Fruit fly (Drosophila melanogaster) whole organism, embryonic: ENCODE data around the gene Tm1.
A peak's percentile ranks its signal among the peaks of the same experiment; 100 is the strongest.

ENCODE experiments used
- Asciz ChIP-seq: fragments of 200-800 bp; sonication (Bioruptor generic); optimal IDR thresholded peaks from 2 replicates; lab custom pipeline; 2017; ENCODE audit warnings: missing biosample characterization, mild to moderate bottlenecking, missing genetic modification characterization, missing genetic modification reagents
- Awh ChIP-seq: fragments of 200-800 bp; sonication (Bioruptor generic); IDR thresholded peaks from 2 replicates; pipeline ENCODE4, ENCODE4 v1.3.6; 2022; ENCODE audit warnings: missing biosample characterization, missing genetic modification characterization
- Bteb2 ChIP-seq: fragments of 200-800 bp; sonication (Bioruptor generic); optimal IDR thresholded peaks from 2 replicates; lab custom pipeline; 2016; ENCODE audit warnings: missing biosample characterization, missing genetic modification characterization
- CG10431 ChIP-seq: fragments of 200-800 bp; sonication (Bioruptor generic); optimal IDR thresholded peaks from 3 replicates; lab custom pipeline; 2018; ENCODE audit warnings: missing biosample characterization, mild to moderate bottlenecking, missing genetic modification characterization
- CG13424 ChIP-seq: fragments of 200-800 bp; sonication (Bioruptor generic); optimal IDR thresholded peaks from 2 replicates; lab custom pipeline; 2019; ENCODE audit warnings: missing biosample characterization, mild to moderate bottlenecking, missing genetic modification characterization, moderate library complexity
- CG13624 ChIP-seq: fragments of 200-800 bp; sonication (Bioruptor generic); optimal IDR thresholded peaks from 2 replicates; lab custom pipeline; 2016; ENCODE audit warnings: missing biosample characterization, missing genetic modification characterization
- CG15011 ChIP-seq: fragments of 200-800 bp; sonication (Bioruptor generic); optimal IDR thresholded peaks from 3 replicates; lab custom pipeline; 2018; ENCODE audit warnings: missing biosample characterization, mild to moderate bottlenecking, missing genetic modification characterization
- CG15269 ChIP-seq: fragments of 200-800 bp; sonication (Bioruptor generic); optimal IDR thresholded peaks from 2 replicates; lab custom pipeline; 2018; ENCODE audit warnings: missing biosample characterization, mild to moderate bottlenecking, missing genetic modification characterization, moderate library complexity
- CG2199 ChIP-seq: fragments of 200-800 bp; sonication (Bioruptor generic); IDR thresholded peaks from 3 replicates; pipeline ENCODE4 v1.3.6; 2022; ENCODE audit warnings: missing biosample characterization, missing genetic modification characterization
- CG30403 ChIP-seq: fragments of 200-800 bp; sonication (Bioruptor generic); optimal IDR thresholded peaks from 3 replicates; lab custom pipeline; 2016; ENCODE audit warnings: missing biosample characterization, missing genetic modification characterization
- CG8924 ChIP-seq: fragments of 200-800 bp; optimal IDR thresholded peaks from 3 replicates; lab custom pipeline; 2019; ENCODE audit warnings: missing biosample characterization, mild to moderate bottlenecking, missing genetic modification characterization, moderate library complexity
- Dref ChIP-seq: fragments of 200-800 bp; sonication (Bioruptor generic); IDR thresholded peaks from 2 replicates; pipeline ENCODE4 v1.3.6; 2022; ENCODE audit warnings: missing biosample characterization, missing genetic modification characterization
- Elba2 ChIP-seq: fragments of 200-800 bp; sonication (Bioruptor generic); optimal IDR thresholded peaks from 3 replicates; lab custom pipeline; 2016; ENCODE audit warnings: missing biosample characterization, missing genetic modification characterization
- HLH3B ChIP-seq: fragments of 200-800 bp; sonication (Bioruptor generic); IDR thresholded peaks from 2 replicates; pipeline ENCODE4 v1.3.6; 2022; ENCODE audit warnings: missing biosample characterization, missing genetic modification characterization
- Med ChIP-seq: fragments of 200-800 bp; sonication (Bioruptor generic); peaks from one replicate; lab custom pipeline; 2016; ENCODE audit warnings: missing biosample characterization, missing genetic modification characterization, mild to moderate bottlenecking, inconsistent platforms, moderate library complexity
- Meics ChIP-seq: fragments of 200-800 bp; sonication (Bioruptor generic); optimal IDR thresholded peaks from 2 replicates; lab custom pipeline; 2017; ENCODE audit warnings: missing biosample characterization, mild to moderate bottlenecking, missing genetic modification characterization
- Myb ChIP-seq: fragments of 200-800 bp; sonication (Bioruptor generic); optimal IDR thresholded peaks from 2 replicates; lab custom pipeline; 2016; ENCODE audit warnings: missing biosample characterization, missing genetic modification characterization
- Sox100B ChIP-seq: fragments of 200-800 bp; sonication (Bioruptor generic); optimal IDR thresholded peaks from 3 replicates; lab custom pipeline; 2018; ENCODE audit warnings: missing biosample characterization, mild to moderate bottlenecking, missing genetic modification characterization
- ac ChIP-seq: fragments of 200-800 bp; sonication (Bioruptor generic); optimal IDR thresholded peaks from 3 replicates; lab custom pipeline; 2017; ENCODE audit warnings: missing biosample characterization, mild to moderate bottlenecking, missing genetic modification characterization
- bcd ChIP-seq: fragments of 200-800 bp; sonication (Bioruptor generic); optimal IDR thresholded peaks from 2 replicates; lab custom pipeline; 2017; ENCODE audit warnings: missing biosample characterization, mild to moderate bottlenecking, missing genetic modification characterization
- corto ChIP-seq: fragments of 200-800 bp; sonication (Bioruptor generic); optimal IDR thresholded peaks from 2 replicates; lab custom pipeline; 2016; ENCODE audit warnings: missing biosample characterization, mild to moderate bottlenecking, missing genetic modification characterization, moderate library complexity
- crc ChIP-seq: fragments of 200-800 bp; sonication (Bioruptor generic); optimal IDR thresholded peaks from 2 replicates; lab custom pipeline; 2016; ENCODE audit warnings: missing biosample characterization, missing genetic modification characterization
- cwo ChIP-seq: fragments of 200-800 bp; sonication (Bioruptor generic); optimal IDR thresholded peaks from 3 replicates; lab custom pipeline; 2017; ENCODE audit warnings: missing biosample characterization, missing genetic modification characterization, mild to moderate bottlenecking, moderate library complexity, missing genetic modification reagents
- dysf ChIP-seq: fragments of 200-800 bp; sonication (Bioruptor generic); IDR thresholded peaks from 3 replicates; pipeline ENCODE4 v1.3.6; 2022; ENCODE audit warnings: missing biosample characterization, missing genetic modification characterization
- eve ChIP-seq, 2 experiments: fragments of >200 bp; optimal IDR thresholded peaks; 2 replicates each; lab custom pipeline; 2017; ENCODE audit warnings: missing biosample characterization in 2 of 2, missing genetic modification characterization in 2 of 2
- fd96Cb ChIP-seq: fragments of 200-800 bp; sonication (Bioruptor generic); optimal IDR thresholded peaks from 2 replicates; lab custom pipeline; 2018; ENCODE audit warnings: missing biosample characterization, mild to moderate bottlenecking, missing genetic modification characterization, moderate library complexity
- gem ChIP-seq: fragments of 200-800 bp; sonication (Bioruptor generic); optimal IDR thresholded peaks from 2 replicates; lab custom pipeline; 2019; ENCODE audit warnings: missing biosample characterization, mild to moderate bottlenecking, missing genetic modification characterization, moderate library complexity
- gsb-n ChIP-seq: fragments of 200-800 bp; sonication (Bioruptor generic); optimal IDR thresholded peaks from 3 replicates; lab custom pipeline; 2018; ENCODE audit warnings: missing biosample characterization, mild to moderate bottlenecking, missing genetic modification characterization
- ham ChIP-seq: fragments of 200-800 bp; sonication (Bioruptor generic); IDR thresholded peaks from 2 replicates; pipeline ENCODE4 v1.3.6; 2022; ENCODE audit warnings: missing biosample characterization, missing genetic modification characterization
- hkb ChIP-seq, 2 experiments: fragments of 200-800 bp in 1 of 2; fragments of >200 bp in 1 of 2; sonication (Bioruptor generic) in 1 of 2; IDR thresholded peaks in 1 of 2; optimal IDR thresholded peaks in 1 of 2; 2 replicates each; pipeline versions ENCODE4 v1.3.6 to Lab custom; 2017 to 2022; ENCODE audit warnings: missing biosample characterization in 1 of 2, missing genetic modification characterization in 1 of 2
- klu ChIP-seq: fragments of 200-800 bp; sonication (Bioruptor generic); IDR thresholded peaks from 2 replicates; pipeline ENCODE4 v1.3.6; 2022; ENCODE audit warnings: missing biosample characterization, missing genetic modification characterization
- nom ChIP-seq: fragments of 200-800 bp; sonication (Bioruptor generic); optimal IDR thresholded peaks from 2 replicates; lab custom pipeline; 2017; ENCODE audit warnings: missing biosample characterization, missing genetic modification characterization, mild to moderate bottlenecking, moderate library complexity, missing genetic modification reagents
- odd ChIP-seq: fragments of 200-800 bp; sonication (Bioruptor generic); optimal IDR thresholded peaks from 2 replicates; lab custom pipeline; 2017; ENCODE audit warnings: missing biosample characterization, mild to moderate bottlenecking, missing genetic modification characterization
- org-1 ChIP-seq: fragments of 200-800 bp; sonication (Bioruptor generic); optimal IDR thresholded peaks from 2 replicates; lab custom pipeline; 2017; ENCODE audit warnings: missing biosample characterization, missing genetic modification characterization
- phol ChIP-seq: fragments of 200-800 bp; sonication (Bioruptor generic); optimal IDR thresholded peaks from 3 replicates; lab custom pipeline; 2018; ENCODE audit warnings: missing biosample characterization, mild to moderate bottlenecking, missing genetic modification characterization, moderate library complexity
- pnt ChIP-seq: fragments of 200-800 bp; sonication (Bioruptor generic); optimal IDR thresholded peaks from 3 replicates; lab custom pipeline; 2016; ENCODE audit warnings: missing biosample characterization, missing genetic modification characterization
- psq ChIP-seq: fragments of 200-800 bp; sonication (Bioruptor generic); optimal IDR thresholded peaks from 2 replicates; lab custom pipeline; 2017; ENCODE audit warnings: missing biosample characterization, missing genetic modification characterization
- pum ChIP-seq: fragments of 200-800 bp; sonication (Bioruptor generic); optimal IDR thresholded peaks from 2 replicates; lab custom pipeline; 2016; ENCODE audit warnings: missing biosample characterization, missing genetic modification characterization
- sens ChIP-seq: fragments of 200-800 bp; sonication (Bioruptor generic); peaks from one replicate; lab custom pipeline; 2016; ENCODE audit warnings: missing biosample characterization, missing genetic modification characterization
- seq ChIP-seq: fragments of 200-800 bp; sonication (Bioruptor generic); IDR thresholded peaks from 2 replicates; pipeline ENCODE4 v1.3.6; 2022; ENCODE audit warnings: missing biosample characterization, missing genetic modification characterization
- sisA ChIP-seq: fragments of 200-800 bp; sonication (Bioruptor generic); IDR thresholded peaks from 2 replicates; pipeline ENCODE4 v1.3.6; 2022; ENCODE audit warnings: missing biosample characterization, missing genetic modification characterization
- slbo ChIP-seq: fragments of 200-800 bp; sonication (Bioruptor generic); IDR thresholded peaks from 2 replicates; pipeline ENCODE4 v1.3.6; 2022; ENCODE audit warnings: missing biosample characterization, missing genetic modification characterization
- tna ChIP-seq: fragments of 200-800 bp; sonication (Bioruptor generic); IDR thresholded peaks from 2 replicates; pipeline ENCODE4 v1.3.6; 2022; ENCODE audit warnings: missing biosample characterization, missing genetic modification characterization; ENCODE audit not compliant: partially characterized antibody
- unc-4 ChIP-seq: fragments of 200-800 bp; sonication (Bioruptor generic); IDR thresholded peaks from 2 replicates; pipeline ENCODE4 v1.3.6; 2022; ENCODE audit warnings: missing biosample characterization, missing genetic modification characterization; ENCODE audit not compliant: partially characterized antibody
- zfh2 ChIP-seq: fragments of 200-800 bp; sonication (Bioruptor generic); optimal IDR thresholded peaks from 2 replicates; lab custom pipeline; 2016; ENCODE audit warnings: missing biosample characterization, missing genetic modification characterization

The Tm1 gene

DNA sequence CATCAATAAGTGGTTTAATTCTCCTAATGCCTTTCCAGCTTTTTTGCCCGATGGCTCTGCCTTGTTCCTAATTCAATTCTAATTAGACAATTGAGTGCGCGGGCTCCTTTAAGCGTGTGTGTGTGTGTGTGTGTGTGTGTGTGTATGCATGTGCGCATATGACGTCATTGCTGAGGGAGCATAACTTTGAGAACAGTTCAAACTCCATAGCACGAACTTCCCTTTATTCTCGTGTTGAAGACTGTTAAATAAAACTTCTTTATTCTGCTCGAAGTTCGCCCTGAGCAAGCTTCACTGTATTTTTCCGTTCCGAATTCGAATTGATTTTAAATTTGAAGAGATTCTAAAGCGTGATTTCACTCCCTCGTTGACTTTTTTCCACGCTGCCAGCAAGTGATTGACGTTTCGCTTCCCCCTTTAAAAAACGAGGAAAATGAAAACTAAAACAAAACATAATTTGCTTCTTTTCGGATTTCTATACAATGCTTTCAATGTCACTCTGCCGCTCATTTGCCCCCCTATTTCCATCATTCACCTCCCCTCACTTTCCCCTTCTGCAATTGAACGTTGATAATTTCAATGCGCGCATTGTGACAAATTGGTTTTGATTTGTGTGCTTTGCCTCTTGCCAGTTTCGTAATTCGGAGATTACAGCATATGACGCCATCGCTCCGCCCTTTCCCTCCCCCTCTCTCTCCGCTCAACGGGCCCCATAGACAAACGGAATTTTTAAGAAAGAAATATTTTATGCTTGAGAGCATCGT lies 14.4 kb downstream of the Tm1 start (continued):
- TF ChIP-seq CG13624 (GFP tag; lab: Kevin White, UChicago) (peak; percentile 16), Elba2 (peak; percentile 29), CG8924 (peak; percentile 14), odd (GFP tag; lab: Kevin White, UChicago) (no peak), CG10431 (GFP tag; lab: Kevin White, UChicago) (no peak), org-1 (GFP tag; lab: Kevin White, UChicago) (no peak), CG15011 (GFP tag; lab: Kevin White, UChicago) (peak; percentile 29)
- TF ChIP-seq, all 482 proteins: peak for 72

DNA sequence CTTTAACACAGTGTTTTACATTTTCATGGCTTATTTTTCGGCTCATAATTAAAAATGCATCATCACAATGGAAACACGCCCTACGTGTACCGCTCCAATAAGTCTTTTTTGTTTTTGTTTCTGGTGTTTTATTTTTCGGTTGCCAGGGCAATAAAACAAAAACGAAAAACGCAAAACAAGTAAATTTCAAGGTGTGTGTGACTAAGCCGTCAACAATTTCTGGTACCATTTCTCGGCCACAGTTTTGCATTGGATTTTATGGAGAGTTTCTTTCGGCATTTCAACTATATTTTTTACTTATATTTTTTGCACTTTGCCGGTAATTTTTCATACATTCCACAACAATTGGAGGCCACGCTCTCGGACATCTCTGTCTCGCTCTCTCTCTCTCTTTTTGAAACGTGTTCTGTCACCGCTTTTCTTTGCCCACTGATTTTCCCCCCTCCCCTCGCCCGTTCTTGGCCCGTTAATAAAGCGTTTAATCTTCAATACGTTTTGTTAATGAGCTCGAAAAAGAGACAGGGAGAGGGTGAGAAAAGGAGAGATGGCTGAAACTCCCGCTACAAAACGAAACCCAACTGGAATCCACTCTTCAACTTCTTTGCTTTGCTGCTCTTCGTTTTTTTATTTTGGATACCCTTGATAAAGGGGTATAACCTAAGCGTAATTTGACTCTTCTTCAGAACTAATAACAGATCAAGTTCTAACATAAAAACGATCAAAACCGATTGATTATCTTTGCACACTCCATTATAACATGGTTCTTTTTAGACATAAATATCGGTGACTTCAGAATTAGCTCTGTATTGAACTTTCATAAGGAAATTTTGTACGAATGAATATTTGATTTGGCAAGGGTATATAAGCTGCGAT lies 15.2 kb downstream of the Tm1 start:
- TF ChIP-seq ham (GFP tag; lab: Robert Waterston, UW) (no peak), Myb (GFP tag; lab: Kevin White, UChicago) (peak; percentile 7), Awh (GFP tag; lab: Robert Waterston, UW) (peak; percentile 69), sisA (GFP tag; lab: Robert Waterston, UW) (no peak), ac (no peak), bcd (GFP tag; lab: Kevin White, UChicago) (peak; percentile 39), HLH3B (GFP tag; lab: Robert Waterston, UW) (0 out of 2 replicates have a peak, but pooled peaks have one; percentile 15), CG13624 (GFP tag; lab: Kevin White, UChicago) (peak; percentile 29), fd96Cb (tag; lab: Kevin White, UChicago) (peak; percentile 25), CG2199 (GFP tag; lab: Robert Waterston, UW) (no peak), Asciz (GFP tag; lab: Kevin White, UChicago) (peak; percentile 38), seq (no peak), gem (tag; lab: Kevin White, UChicago) (peak; percentile 58), CG10431 (GFP tag; lab: Kevin White, UChicago) (no peak), Bteb2 (GFP tag; lab: Kevin White, UChicago) (peak; percentile 4), cwo (GFP tag; lab: Kevin White, UChicago) (peak; percentile 18), sens (GFP tag; lab: Kevin White, UChicago) (peak; percentile 77), tna (GFP tag; lab: Robert Waterston, UW) (no peak), CG13424 (tag; lab: Kevin White, UChicago) (peak; percentile 17), nom (GFP tag; lab: Kevin White, UChicago) (peak; percentile 70), phol (peak; percentile 51), CG15269 (tag; lab: Kevin White, UChicago) (peak; percentile 1), pum (GFP tag; lab: Kevin White, UChicago) (peak; percentile 20), CG30403 (peak; percentile 45), Sox100B (peak; percentile 29), eve (GFP tag; optimal IDR thresholded peaks at IDR 0.05; lab: Kevin White, UChicago) (peak in 1 of 2 experiments; percentile 68), crc (GFP tag; lab: Kevin White, UChicago) (peak; percentile 11), slbo (GFP tag; lab: Robert Waterston, UW) (0 out of 2 replicates have a peak, but pooled peaks have one; percentile 21), Meics (GFP tag; lab: Kevin White, UChicago) (peak; percentile 33), zfh2 (GFP tag; lab: Kevin White, UChicago) (peak; percentile 32), gsb-n (tag; lab: Kevin White, UChicago) (peak; percentile 46), Med (peak; percentile 81), psq (peak; percentile 51), unc-4 (GFP tag; lab: Robert Waterston, UW) (no peak), klu (GFP tag; lab: Robert Waterston, UW) (no peak), pnt (peak; percentile 25), corto (GFP tag; lab: Kevin White, UChicago) (peak; percentile 4), Dref (GFP tag; lab: Robert Waterston, UW) (no peak), dysf (GFP tag; lab: Robert Waterston, UW) (no peak), hkb (optimal IDR thresholded peaks at IDR 0.05; lab: Kevin White, UChicago) (no peak), hkb (GFP tag; IDR thresholded peaks at IDR 0.05; lab: Robert Waterston, UW) (peak; percentile 20; the same call in 1 of the 2 replicates)
